Worm (Caenorhabditis elegans) whole organism, early embryonic: ENCODE data around the gene cyp-14A3.

ENCODE experiments used
- B0310.2 ChIP-seq: sonication (generic microtip); optimal IDR thresholded peaks from 2 replicates; lab custom pipeline; 2016; ENCODE audit warnings: mild to moderate bottlenecking, missing genetic modification characterization, missing compliant biosample characterization
- F13C5.2 ChIP-seq: sonication (generic microtip); optimal IDR thresholded peaks from 2 replicates; lab custom pipeline; 2017; ENCODE audit warnings: mild to moderate bottlenecking, missing genetic modification characterization, inconsistent platforms, missing compliant biosample characterization
- aly-1 ChIP-seq: sonication (generic microtip); optimal IDR thresholded peaks from 2 replicates; lab custom pipeline; 2016; ENCODE audit warnings: missing genetic modification characterization, missing compliant biosample characterization
- ama-1 ChIP-seq: fragments of 150-350 bp; optimal IDR thresholded peaks from 2 replicates; lab custom pipeline; 2014
- ceh-13 ChIP-seq: fragments of 200-800 bp; sonication (Bioruptor generic); optimal IDR thresholded peaks from 2 replicates; lab custom pipeline; 2018; ENCODE audit warnings: mild to moderate bottlenecking, missing genetic modification characterization, missing compliant biosample characterization
- ceh-36 ChIP-seq: sonication (generic microtip); optimal IDR thresholded peaks from 2 replicates; lab custom pipeline; 2016; ENCODE audit warnings: missing genetic modification characterization, inconsistent platforms, missing compliant biosample characterization
- ets-7 ChIP-seq: sonication (generic microtip); optimal IDR thresholded peaks from 2 replicates; lab custom pipeline; 2016; ENCODE audit warnings: missing genotype, missing genetic modification characterization, missing compliant biosample characterization
- flt-1 ChIP-seq: fragments of 200-800 bp; sonication (Bioruptor generic); IDR thresholded peaks from 2 replicates; pipeline ENCODE4 v1.3.6; 2022; ENCODE audit warnings: missing genetic modification characterization, missing compliant biosample characterization
- hmbx-1 ChIP-seq: sonication (generic microtip); optimal IDR thresholded peaks from 2 replicates; lab custom pipeline; 2016; ENCODE audit warnings: mild to moderate bottlenecking, missing genetic modification characterization, missing compliant biosample characterization
- hmg-4 ChIP-seq: fragments of 200-800 bp; sonication (Bioruptor generic); optimal IDR thresholded peaks from 2 replicates; lab custom pipeline; 2018; ENCODE audit warnings: mild to moderate bottlenecking, missing genetic modification characterization, missing compliant biosample characterization
- hnd-1 ChIP-seq: sonication (generic microtip); optimal IDR thresholded peaks from 2 replicates; lab custom pipeline; 2016; ENCODE audit warnings: missing genetic modification characterization, missing compliant biosample characterization
- pes-1 ChIP-seq: fragments of 200-800 bp; sonication (Bioruptor generic); IDR thresholded peaks from 2 replicates; pipeline ENCODE4 v1.3.6; 2022; ENCODE audit warnings: missing genetic modification reagents, missing genetic modification characterization, missing compliant biosample characterization
- scrt-1 ChIP-seq: fragments of 200-800 bp; sonication (Bioruptor generic); IDR thresholded peaks from 2 replicates; pipeline ENCODE4 v1.3.6; 2022; ENCODE audit warnings: missing genetic modification characterization, missing compliant biosample characterization
- sea-1 ChIP-seq: fragments of 200-800 bp; sonication (Bioruptor generic); conservative IDR thresholded peaks from 2 replicates; pipeline ENCODE4 v1.3.6; 2022; ENCODE audit warnings: missing genetic modification characterization, missing compliant biosample characterization
- tbx-11 ChIP-seq: fragments of 200-800 bp; sonication (Bioruptor generic); IDR thresholded peaks from 2 replicates; pipeline ENCODE4 v1.3.6; 2022; ENCODE audit warnings: missing genetic modification characterization, missing compliant biosample characterization
- tbx-37 ChIP-seq: fragments of 200-800 bp; sonication (Bioruptor generic); conservative IDR thresholded peaks from 2 replicates; pipeline ENCODE4 v1.3.6; 2022; ENCODE audit warnings: missing genetic modification reagents, missing genetic modification characterization, missing compliant biosample characterization
- tra-4 ChIP-seq: sonication (generic microtip); optimal IDR thresholded peaks from 2 replicates; lab custom pipeline; 2017; ENCODE audit warnings: missing genetic modification characterization, missing compliant biosample characterization

Gene cyp-14A3

DNA sequence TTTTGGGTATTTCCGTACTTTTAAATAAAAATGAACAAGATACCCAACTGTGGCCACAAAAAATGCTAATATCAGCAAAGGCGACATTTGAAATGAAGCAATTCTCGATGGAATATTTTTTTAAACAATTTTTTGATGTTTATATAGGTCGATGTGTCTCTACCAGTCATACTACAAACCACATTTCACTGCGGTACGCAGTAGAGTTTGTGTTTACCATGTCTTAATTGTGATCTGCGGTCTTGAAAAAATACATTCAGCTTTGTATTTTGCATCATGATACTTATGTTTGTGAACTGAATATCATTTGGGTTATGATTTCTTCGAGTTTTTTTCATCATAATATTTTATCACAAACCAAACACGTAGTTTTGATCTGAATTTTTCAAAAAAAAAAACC lies 10.1 kb upstream of the cyp-14A3 start, which contains the start of gene cyp-14A4:
TSS of gene cyp-14A4 (minus strand) at position 107 of the 400 bp plus-strand sequence.
- TF ChIP-seq ets-7 (tag; lab: Kevin White, UChicago) (no peak), tra-4 (tag; lab: Kevin White, UChicago) (no peak), ceh-13 (GFP tag; lab: Kevin White, UChicago) (no peak), F13C5.2 (tag; lab: Kevin White, UChicago) (no peak), hmg-4 (GFP tag; lab: Kevin White, UChicago) (no peak), tbx-11 (GFP tag; lab: Robert Waterston, UW) (no peak), ceh-36 (tag; lab: Kevin White, UChicago) (no peak), ama-1 (lab: Kevin White, UChicago) (no peak), flt-1 (GFP tag; lab: Robert Waterston, UW) (no peak)

DNA sequence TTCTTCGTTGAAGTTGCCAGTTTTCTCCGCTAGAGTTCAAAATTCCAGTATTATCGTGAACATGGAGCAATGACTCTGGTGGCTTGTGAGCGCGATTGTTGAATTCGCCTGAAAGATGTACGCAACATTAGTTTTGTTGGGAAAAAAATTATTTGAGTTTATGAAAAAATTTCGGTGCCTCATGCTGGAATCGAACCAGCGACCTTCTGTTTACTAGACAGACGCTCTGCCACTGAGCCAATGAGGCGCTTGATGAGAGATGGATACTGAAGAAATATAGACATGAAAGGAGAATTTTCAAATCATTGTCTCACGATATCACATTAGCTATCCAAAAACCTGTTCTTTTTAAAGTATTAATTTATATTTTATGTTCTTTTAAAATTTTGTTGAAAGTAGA lies 9.5 kb upstream of the cyp-14A3 start:
- TF ChIP-seq ets-7 (tag; lab: Kevin White, UChicago) (no peak), hnd-1 (no peak), hmg-4 (GFP tag; lab: Kevin White, UChicago) (no peak), ceh-13 (GFP tag; lab: Kevin White, UChicago) (no peak)

- no peak for TF ChIP-seq hmg-4 (GFP tag; lab: Kevin White, UChicago)
- TF ChIP-seq tbx-11 (GFP tag; lab: Robert Waterston, UW), result no peak
- no peak for TF ChIP-seq aly-1 (tag; lab: Kevin White, UChicago)
- no peak for TF ChIP-seq pes-1
- TF ChIP-seq flt-1 (GFP tag; lab: Robert Waterston, UW), result no peak
- TF ChIP-seq sea-1 (GFP tag; lab: Robert Waterston, UW), result no peak
- TF ChIP-seq F13C5.2 (tag; lab: Kevin White, UChicago), result no peak
- TF ChIP-seq ets-7 (tag; lab: Kevin White, UChicago), result no peak
- TF ChIP-seq ceh-13 (GFP tag; lab: Kevin White, UChicago), result no peak
These were observed 4.9 kb upstream of the cyp-14A3 start, which contains the start of gene phf-33 for ce11 chrX:13278876-13279275. TSS of gene phf-33 (minus strand) at chrX:13278976.

DNA sequence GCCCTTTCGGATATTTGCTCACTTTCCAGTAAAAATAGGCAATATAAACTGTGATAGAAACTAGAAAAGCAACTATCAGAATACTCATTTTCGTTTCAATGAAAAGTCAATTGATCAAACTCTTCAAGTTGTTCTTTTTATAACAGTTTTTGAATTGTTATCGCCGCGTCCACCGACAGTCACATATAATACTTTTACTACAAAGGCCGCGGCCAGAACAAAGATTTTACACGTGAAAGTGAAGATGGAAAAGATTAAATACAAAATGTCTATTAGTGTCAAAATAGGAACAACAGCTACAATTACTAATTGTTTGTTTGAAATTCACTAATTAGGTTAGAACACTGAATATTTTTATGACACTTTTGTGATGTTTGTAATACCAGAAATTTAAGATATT lies 4.4 kb downstream of the cyp-14A3 start, which contains the start of gene cyp-14A2:
TSS of gene cyp-14A2 (minus strand) at position 101 of the 400 bp plus-strand sequence.
- TF ChIP-seq ama-1 (lab: Kevin White, UChicago) (no peak), B0310.2 (tag; lab: Kevin White, UChicago) (no peak), tra-4 (tag; lab: Kevin White, UChicago) (no peak), ceh-13 (GFP tag; lab: Kevin White, UChicago) (no peak), hmg-4 (GFP tag; lab: Kevin White, UChicago) (no peak)

ce11 chrX:13267230-13267629 lies 6.8 kb downstream of the cyp-14A3 start, which contains the start of gene cyp-14A1:
TSS of gene cyp-14A1 (minus strand) at chrX:13267355.
- TF ChIP-seq aly-1 (tag; lab: Kevin White, UChicago), result no peak
- no peak for TF ChIP-seq ama-1 (lab: Kevin White, UChicago)
- no peak for TF ChIP-seq sea-1 (GFP tag; lab: Robert Waterston, UW)
- TF ChIP-seq ceh-36 (tag; lab: Kevin White, UChicago), result no peak
- no peak for TF ChIP-seq tra-4 (tag; lab: Kevin White, UChicago)
- TF ChIP-seq ets-7 (tag; lab: Kevin White, UChicago), result no peak
- no peak for TF ChIP-seq B0310.2 (tag; lab: Kevin White, UChicago)
- no peak for TF ChIP-seq tbx-37
- TF ChIP-seq F13C5.2 (tag; lab: Kevin White, UChicago), result no peak
- TF ChIP-seq hmg-4 (GFP tag; lab: Kevin White, UChicago), result no peak
- TF ChIP-seq hmbx-1 (tag; lab: Kevin White, UChicago), result no peak
- TF ChIP-seq ceh-13 (GFP tag; lab: Kevin White, UChicago), result no peak
- no peak for TF ChIP-seq tbx-11 (GFP tag; lab: Robert Waterston, UW)
- no peak for TF ChIP-seq scrt-1 (GFP tag; lab: Robert Waterston, UW)
- TF ChIP-seq flt-1 (GFP tag; lab: Robert Waterston, UW), result no peak
- TF ChIP-seq hnd-1, result no peak
- TF ChIP-seq pes-1, result no peak

ce11 chrX:13264550-13264949 lies 9.5 kb downstream of the cyp-14A3 start:
- peak; percentile 88 for TF ChIP-seq scrt-1 (GFP tag; lab: Robert Waterston, UW)
- peak; percentile 85 for TF ChIP-seq tbx-11 (GFP tag; lab: Robert Waterston, UW)
- peak; percentile 46 for TF ChIP-seq hmbx-1 (tag; lab: Kevin White, UChicago)
- TF ChIP-seq ama-1 (lab: Kevin White, UChicago), result no peak
- peak; percentile 47 for TF ChIP-seq ceh-36 (tag; lab: Kevin White, UChicago)
- TF ChIP-seq tbx-37, result peak; percentile 88
- peak; percentile 82 for TF ChIP-seq hmg-4 (GFP tag; lab: Kevin White, UChicago)
- TF ChIP-seq B0310.2 (tag; lab: Kevin White, UChicago), result peak; percentile 64
- peak; percentile 65 for TF ChIP-seq ceh-13 (GFP tag; lab: Kevin White, UChicago)
- peak; percentile 59 for TF ChIP-seq sea-1 (GFP tag; lab: Robert Waterston, UW)
- TF ChIP-seq pes-1, result no peak; the same call in 1 of the 2 replicates
- peak; percentile 65 for TF ChIP-seq aly-1 (tag; lab: Kevin White, UChicago)
- peak; percentile 57 for TF ChIP-seq hnd-1
- TF ChIP-seq ets-7 (tag; lab: Kevin White, UChicago), result peak; percentile 53
- peak; percentile 22 for TF ChIP-seq tra-4 (tag; lab: Kevin White, UChicago)
- TF ChIP-seq flt-1 (GFP tag; lab: Robert Waterston, UW), result peak; percentile 84
- TF ChIP-seq F13C5.2 (tag; lab: Kevin White, UChicago), result peak; percentile 83

DNA sequence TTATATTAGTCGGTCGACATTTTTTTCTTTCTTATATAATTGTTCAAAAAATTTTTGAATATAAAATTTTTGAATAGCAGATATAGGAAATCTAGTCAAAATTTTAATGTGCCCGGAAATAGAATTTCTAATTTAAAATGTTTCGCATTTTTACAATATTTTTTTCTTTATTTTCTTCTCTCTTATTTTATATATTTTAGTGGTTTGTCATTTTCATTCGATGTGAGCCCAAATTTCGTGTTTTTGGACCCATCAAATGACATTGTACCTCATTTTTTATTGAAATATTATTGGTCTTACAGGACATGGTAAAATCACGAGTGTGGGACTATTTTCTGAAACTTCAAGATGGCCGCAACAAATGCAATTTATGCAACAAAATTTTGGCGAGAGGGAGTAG lies 11.8 kb downstream of the cyp-14A3 start, which contains the start of gene K09A11.1:
TSS of gene K09A11.1 (plus strand) at position 301 of the 400 bp plus-strand sequence.
- TF ChIP-seq flt-1 (GFP tag; lab: Robert Waterston, UW) (no peak), F13C5.2 (tag; lab: Kevin White, UChicago) (no peak), sea-1 (GFP tag; lab: Robert Waterston, UW) (no peak), ceh-36 (tag; lab: Kevin White, UChicago) (no peak), tra-4 (tag; lab: Kevin White, UChicago) (no peak), aly-1 (tag; lab: Kevin White, UChicago) (no peak)
